Worm (Caenorhabditis elegans): Measurements from ENCODE around the gene oig-3.
A peak's percentile ranks its signal among the peaks of the same experiment; 100 is the strongest.

The oig-3 gene

DNA sequence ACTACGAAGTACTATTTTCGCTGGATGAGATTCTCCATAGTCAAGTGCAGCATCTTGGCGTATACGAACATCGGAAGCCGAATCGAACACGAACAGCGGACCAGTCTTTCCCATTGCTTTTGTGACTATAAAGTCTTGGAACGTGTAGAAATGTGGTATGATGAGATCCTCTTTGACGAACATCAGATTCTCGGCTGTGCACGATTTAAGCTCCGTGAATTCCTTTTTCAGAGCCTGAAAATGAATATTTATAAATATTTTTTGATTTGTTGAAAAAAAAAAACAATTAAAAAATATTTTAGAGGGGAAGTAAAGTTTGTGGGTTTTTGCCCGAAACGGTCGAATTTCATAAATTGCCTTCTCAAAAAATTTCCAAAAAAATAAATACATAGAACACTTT is 45.5 kb upstream of the oig-3 start:
- TF ChIP-seq flh-1 (GFP tag; optimal IDR thresholded peaks at IDR 0.05): no peak

DNA sequence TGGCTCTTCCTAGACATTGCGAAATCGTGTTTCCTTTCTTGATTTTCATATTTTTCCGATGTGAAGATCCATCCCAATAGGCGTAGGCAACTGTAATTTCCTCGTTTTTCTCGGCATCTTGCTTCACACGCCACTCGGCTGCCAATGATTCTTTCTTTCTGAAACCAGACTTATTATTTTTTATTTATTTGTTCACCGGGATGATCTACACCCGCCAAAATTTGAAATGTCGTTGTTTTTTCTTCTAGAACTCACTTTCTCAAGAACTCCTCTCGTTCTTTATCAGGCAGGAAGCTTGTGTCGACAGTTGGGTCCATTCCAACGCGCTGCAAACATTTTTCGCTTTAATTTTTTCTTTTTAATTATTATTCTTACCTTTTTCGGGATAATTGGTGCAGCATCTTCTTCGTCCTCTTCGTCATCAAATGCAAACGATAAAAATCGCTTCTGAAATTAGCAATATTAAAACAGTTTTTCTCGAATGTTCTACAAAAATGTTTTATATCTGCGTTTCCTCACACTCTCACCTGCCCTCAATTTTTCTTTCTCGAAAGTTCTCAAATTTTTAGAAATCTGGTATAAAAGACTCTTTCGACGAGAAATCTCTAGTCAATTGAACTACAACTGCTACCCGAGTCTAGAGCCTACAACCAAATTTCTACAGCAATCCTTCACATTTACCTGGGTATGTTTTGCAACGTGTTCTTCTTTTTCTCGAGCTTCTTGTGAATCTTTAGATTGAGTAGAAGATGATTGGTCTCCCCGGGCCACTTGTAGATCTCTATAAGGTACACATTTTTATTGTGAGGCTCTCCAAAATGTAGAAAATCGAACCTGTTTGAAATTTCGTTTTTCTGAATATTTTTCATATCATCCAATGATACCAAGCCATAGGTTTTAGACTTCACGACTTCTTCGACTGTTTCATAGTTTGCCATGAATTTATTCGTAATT is 44.8 kb upstream of the oig-3 start, which contains the start of gene hsp-90:
hsp-90 (plus strand) TSS at position 560 of the 954 bp plus-strand sequence.
- TF ChIP-seq lin-13 (tag; optimal IDR thresholded peaks at IDR 0.05) (no peak), zip-8 (tag; optimal IDR thresholded peaks at IDR 0.05) (no peak), flh-1 (GFP tag; optimal IDR thresholded peaks at IDR 0.05) (no peak), unc-62 (GFP tag; optimal IDR thresholded peaks at IDR 0.05) (no peak), elt-3 (tag; optimal IDR thresholded peaks at IDR 0.05) (no peak), nhr-2 (tag; optimal IDR thresholded peaks at IDR 0.05) (no peak), ces-1 (GFP tag; optimal IDR thresholded peaks at IDR 0.05) (no peak), M03D4.4 (tag; optimal IDR thresholded peaks at IDR 0.05) (no peak), sem-2 (GFP tag; optimal IDR thresholded peaks at IDR 0.05) (no peak), ztf-11 (tag; optimal IDR thresholded peaks at IDR 0.05) (no peak), ceh-83 (GFP tag; optimal IDR thresholded peaks at IDR 0.05) (no peak), blmp-1 (tag; optimal IDR thresholded peaks at IDR 0.05) (no peak), tbx-8 (GFP tag; optimal IDR thresholded peaks at IDR 0.05) (no peak), ceh-43 (GFP tag; optimal IDR thresholded peaks at IDR 0.05) (no peak)

ce11 chrV:14685435-14686058 is 43.9 kb upstream of the oig-3 start, which contains the start of gene C47E8.4:
C47E8.4 (minus strand) TSS chrV:14685485.
- peak; percentile 65 for TF ChIP-seq cnd-1 (tag; optimal IDR thresholded peaks at IDR 0.05)
- peak; percentile 92 for TF ChIP-seq lsy-2 (tag; optimal IDR thresholded peaks at IDR 0.05)
- peak; percentile 99 for TF ChIP-seq ces-1 (GFP tag; optimal IDR thresholded peaks at IDR 0.05)
- TF ChIP-seq ham-2 (GFP tag; optimal IDR thresholded peaks at IDR 0.05): no peak
- TF ChIP-seq nhr-76 (tag; optimal IDR thresholded peaks at IDR 0.05): no peak
- TF ChIP-seq ceh-83 (GFP tag; optimal IDR thresholded peaks at IDR 0.05): peak; percentile 73
- peak; percentile 58 for TF ChIP-seq mls-2 (tag; optimal IDR thresholded peaks at IDR 0.05)
- no peak for TF ChIP-seq lin-32 (GFP tag; optimal IDR thresholded peaks at IDR 0.05)
- peak; percentile 92 for TF ChIP-seq unc-120 (tag; optimal IDR thresholded peaks at IDR 0.05; ENCODE audit: poor library complexity, severe bottlenecking)
- TF ChIP-seq drap-1 (GFP tag; optimal IDR thresholded peaks at IDR 0.05): peak; percentile 86
- TF ChIP-seq elt-1 (tag; optimal IDR thresholded peaks at IDR 0.05; ENCODE audit: borderline replicate concordance, insufficient read depth): no peak
- peak; percentile 98 for TF ChIP-seq lin-13 (tag; optimal IDR thresholded peaks at IDR 0.05)
- TF ChIP-seq zip-8 (tag; optimal IDR thresholded peaks at IDR 0.05): no peak
- peak; percentile 62 for TF ChIP-seq nhr-2 (tag; optimal IDR thresholded peaks at IDR 0.05)
- TF ChIP-seq elt-3 (tag; optimal IDR thresholded peaks at IDR 0.05): peak; percentile 50
- peak; percentile 99 for TF ChIP-seq mep-1 (tag; optimal IDR thresholded peaks at IDR 0.05)
- TF ChIP-seq mab-5 (tag; optimal IDR thresholded peaks at IDR 0.05): no peak
- no peak for TF ChIP-seq unc-39 (tag; optimal IDR thresholded peaks at IDR 0.05)
- TF ChIP-seq flh-1 (GFP tag; optimal IDR thresholded peaks at IDR 0.05): no peak
- peak; percentile 36 for TF ChIP-seq ztf-11 (tag; optimal IDR thresholded peaks at IDR 0.05)
- no peak for TF ChIP-seq tbx-8 (GFP tag; optimal IDR thresholded peaks at IDR 0.05)
- peak; percentile 56 for TF ChIP-seq bed-3 (GFP tag; optimal IDR thresholded peaks at IDR 0.05)
- peak; percentile 97 for TF ChIP-seq pha-4 (tag; optimal IDR thresholded peaks at IDR 0.05)
- TF ChIP-seq snpc-4 (tag; optimal IDR thresholded peaks at IDR 0.05): no peak
- no peak for TF ChIP-seq sem-2 (GFP tag; optimal IDR thresholded peaks at IDR 0.05)
- TF ChIP-seq nhr-12 (tag; optimal IDR thresholded peaks at IDR 0.05): no peak
- TF ChIP-seq sptf-1 (tag; optimal IDR thresholded peaks at IDR 0.05): peak; percentile 83
- peak; percentile 28 for TF ChIP-seq ceh-43 (GFP tag; optimal IDR thresholded peaks at IDR 0.05)
- peak; percentile 92 for TF ChIP-seq unc-62 (GFP tag; optimal IDR thresholded peaks at IDR 0.05)
- TF ChIP-seq M03D4.4 (tag; optimal IDR thresholded peaks at IDR 0.05): no peak
- peak; percentile 0 for TF ChIP-seq blmp-1 (tag; optimal IDR thresholded peaks at IDR 0.05)
- TF ChIP-seq nhr-237 (tag; optimal IDR thresholded peaks at IDR 0.05): peak; percentile 97
- TF ChIP-seq ceh-39 (tag; optimal IDR thresholded peaks at IDR 0.05): peak; percentile 91
- TF ChIP-seq nhr-28 (tag; optimal IDR thresholded peaks at IDR 0.05): no peak
- peak; percentile 72 for TF ChIP-seq hlh-1 (tag; optimal IDR thresholded peaks at IDR 0.05)
